Fruit fly (Drosophila melanogaster): ENCODE measurements around the gene Nuak.

Nuak gene

dm6 chr3R:10263972-10264536 is at the start of gene Nuak (continued):
- TF ChIP-seq caup (GFP tag; optimal IDR thresholded peaks at IDR 0.05; ENCODE audit: severe bottlenecking) (peak; percentile 83), disco-r (GFP tag; optimal IDR thresholded peaks at IDR 0.05) (peak; percentile 80), CG3065 (GFP tag; optimal IDR thresholded peaks at IDR 0.05) (peak; percentile 70), chm (GFP tag; IDR thresholded peaks at IDR 0.05) (no peak), btn (GFP tag; optimal IDR thresholded peaks at IDR 0.05) (peak; percentile 45), sr (GFP tag; IDR thresholded peaks at IDR 0.05) (no peak), en (GFP tag; optimal IDR thresholded peaks at IDR 0.05) (peak; percentile 78), Max (GFP tag; optimal IDR thresholded peaks at IDR 0.05) (peak; percentile 83), BEAF-32 (GFP tag; optimal IDR thresholded peaks at IDR 0.05) (peak; percentile 71), CG16813 (GFP tag; IDR thresholded peaks at IDR 0.05; ENCODE audit: partially characterized antibody) (no peak), CG14441 (GFP tag; IDR thresholded peaks at IDR 0.05) (no peak), CG2875 (GFP tag; optimal IDR thresholded peaks at IDR 0.05) (peak; percentile 74), CG15269 (tag; optimal IDR thresholded peaks at IDR 0.05) (peak; percentile 85), slp2 (GFP tag; optimal IDR thresholded peaks at IDR 0.05) (peak; percentile 97), ftz-f1 (GFP tag; optimal IDR thresholded peaks at IDR 0.05) (peak; percentile 33), CG30020 (tag; optimal IDR thresholded peaks at IDR 0.05) (peak; percentile 64), CG13775 (GFP tag; optimal IDR thresholded peaks at IDR 0.05) (peak; percentile 90), schlank (tag; optimal IDR thresholded peaks at IDR 0.05) (peak; percentile 76), NfI (GFP tag; optimal IDR thresholded peaks at IDR 0.05) (peak; percentile 87), kay (GFP tag; optimal IDR thresholded peaks at IDR 0.05) (peak; percentile 60), Bdp1 (GFP tag; optimal IDR thresholded peaks at IDR 0.05) (peak; percentile 82), CG13894 (tag; optimal IDR thresholded peaks at IDR 0.05) (peak; percentile 89), trh (GFP tag; optimal IDR thresholded peaks at IDR 0.05) (peak; percentile 94), CG18011 (GFP tag; optimal IDR thresholded peaks at IDR 0.05) (peak; percentile 75), crol (GFP tag; IDR thresholded peaks at IDR 0.05) (no peak), HmgZ (tag; optimal IDR thresholded peaks at IDR 0.05) (peak; percentile 91), bab2 (GFP tag; optimal IDR thresholded peaks at IDR 0.05) (peak; percentile 99), Rx (GFP tag; IDR thresholded peaks at IDR 0.05) (no peak), CG32767 (GFP tag; IDR thresholded peaks at IDR 0.05) (no peak), klu (GFP tag; IDR thresholded peaks at IDR 0.05) (no peak), CG9727 (GFP tag; optimal IDR thresholded peaks at IDR 0.05) (peak; percentile 92), CG10462 (GFP tag; optimal IDR thresholded peaks at IDR 0.05) (peak; percentile 70), CG17912 (GFP tag; optimal IDR thresholded peaks at IDR 0.05) (peak; percentile 70), crc (GFP tag; optimal IDR thresholded peaks at IDR 0.05) (peak; percentile 90), bsh (GFP tag; optimal IDR thresholded peaks at IDR 0.05) (peak in 1 of 2 experiments; percentile 78), CG10321 (GFP tag; IDR thresholded peaks at IDR 0.05) (no peak), CG10209 (GFP tag; optimal IDR thresholded peaks at IDR 0.05) (peak; percentile 84), CG8359 (GFP tag; optimal IDR thresholded peaks at IDR 0.05; ENCODE audit: borderline replicate concordance) (no peak), Asciz (GFP tag; optimal IDR thresholded peaks at IDR 0.05) (peak; percentile 29), CG30431 (GFP tag; optimal IDR thresholded peaks at IDR 0.05) (peak; percentile 84), bbx (GFP tag; IDR thresholded peaks at IDR 0.05; ENCODE audit: partially characterized antibody) (no peak), CG12155 (GFP tag; optimal IDR thresholded peaks at IDR 0.05) (peak; percentile 92), CG1024 (GFP tag; IDR thresholded peaks at IDR 0.05) (no peak), YL-1 (GFP tag; optimal IDR thresholded peaks at IDR 0.05) (peak; percentile 46), Aef1 (GFP tag; IDR thresholded peaks at IDR 0.05) (no peak), Oli (tag; optimal IDR thresholded peaks at IDR 0.05) (peak; percentile 62), CG1832 (GFP tag; optimal IDR thresholded peaks at IDR 0.05) (peak; percentile 76), CG3407 (GFP tag; optimal IDR thresholded peaks at IDR 0.05) (peak; percentile 58), CG5180 (GFP tag; optimal IDR thresholded peaks at IDR 0.05) (peak; percentile 57), gsb-n (tag; optimal IDR thresholded peaks at IDR 0.05) (peak; percentile 82)

Data from whole organism, embryonic.